Fruit fly (Drosophila melanogaster) Kc167 (cell line): ENCODE data around the gene CG43203.

Source experiments
- Sin3A ChIP-seq: fragments of >200 bp; optimal IDR thresholded peaks from 2 replicates; lab custom pipeline; 2018; ENCODE audit warnings: missing external identifiers
- insv ChIP-seq: fragments of >200 bp; optimal IDR thresholded peaks from 3 replicates; lab custom pipeline; 2018; ENCODE audit warnings: missing external identifiers
- psq ChIP-seq: fragments of >200 bp; optimal IDR thresholded peaks from 2 replicates; lab custom pipeline; 2017; ENCODE audit warnings: missing external identifiers

dm6 chr3R:19389919-19390318 is 36.1 kb downstream of the CG43203 start, which contains the start of gene CG18493:
- TF ChIP-seq insv (lab: Kevin White, UChicago) (no peak), Sin3A (lab: Kevin White, UChicago) (no peak), psq (no peak)
